Fruit fly (Drosophila melanogaster) whole organism, embryonic: ENCODE results near the gene Inx3.
A peak's percentile ranks its signal among the peaks of the same experiment; 100 is the strongest.

ENCODE experiments used
- Antp ChIP-seq: fragments of 200-800 bp; sonication (Bioruptor generic); optimal IDR thresholded peaks from 3 replicates; lab custom pipeline; 2016; ENCODE audit warnings: missing biosample characterization, missing genetic modification characterization
- C15 ChIP-seq: fragments of 200-800 bp; sonication (Bioruptor generic); IDR thresholded peaks from 3 replicates; pipeline ENCODE4 v1.3.6; 2022; ENCODE audit warnings: missing biosample characterization, missing genetic modification characterization
- CG10209 ChIP-seq: fragments of 200-800 bp; sonication (Bioruptor generic); optimal IDR thresholded peaks from 3 replicates; lab custom pipeline; 2017; ENCODE audit warnings: missing biosample characterization, mild to moderate bottlenecking, missing genetic modification characterization, missing genetic modification reagents
- CG10366 ChIP-seq: fragments of 200-800 bp; sonication (Bioruptor generic); IDR thresholded peaks from 2 replicates; pipeline ENCODE4 v1.3.6; 2022; ENCODE audit warnings: missing biosample characterization, missing genetic modification characterization
- CG10565 ChIP-seq: fragments of 200-800 bp; sonication (Bioruptor generic); optimal IDR thresholded peaks from 3 replicates; lab custom pipeline; 2016; ENCODE audit warnings: missing biosample characterization, mild to moderate bottlenecking, missing genetic modification characterization
- CG12391 ChIP-seq: fragments of 200-800 bp; sonication (Bioruptor generic); optimal IDR thresholded peaks from 3 replicates; lab custom pipeline; 2018; ENCODE audit warnings: missing biosample characterization, mild to moderate bottlenecking, missing genetic modification characterization, moderate library complexity
- CG13624 ChIP-seq: fragments of 200-800 bp; sonication (Bioruptor generic); optimal IDR thresholded peaks from 2 replicates; lab custom pipeline; 2016; ENCODE audit warnings: missing biosample characterization, missing genetic modification characterization
- CG15479 ChIP-seq: fragments of 200-800 bp; sonication (Bioruptor generic); optimal IDR thresholded peaks from 3 replicates; lab custom pipeline; 2019; ENCODE audit warnings: missing biosample characterization, mild to moderate bottlenecking, missing genetic modification characterization, moderate library complexity
- CG17186 ChIP-seq: fragments of 200-800 bp; sonication (Bioruptor generic); optimal IDR thresholded peaks from 3 replicates; lab custom pipeline; 2017; ENCODE audit warnings: missing biosample characterization, missing genetic modification reagents, missing genetic modification characterization
- CG17568 ChIP-seq: fragments of 200-800 bp; sonication (Bioruptor generic); optimal IDR thresholded peaks from 2 replicates; lab custom pipeline; 2018; ENCODE audit warnings: missing biosample characterization, mild to moderate bottlenecking, missing genetic modification characterization, moderate library complexity
- CG3065 ChIP-seq: fragments of 200-800 bp; sonication (Bioruptor generic); optimal IDR thresholded peaks from 2 replicates; lab custom pipeline; 2016; ENCODE audit warnings: missing biosample characterization, missing genetic modification characterization
- CG32767 ChIP-seq: fragments of 200-800 bp; sonication (Bioruptor generic); IDR thresholded peaks from 2 replicates; pipeline ENCODE4 v1.3.6; 2022; ENCODE audit warnings: missing biosample characterization, missing genetic modification characterization
- CG3726 ChIP-seq: fragments of 200-800 bp; sonication (Bioruptor generic); IDR thresholded peaks from 3 replicates; pipeline ENCODE4, ENCODE4 v1.3.6; 2022; ENCODE audit warnings: missing biosample characterization, missing genetic modification characterization
- CG6689 ChIP-seq: fragments of 200-800 bp; sonication (Bioruptor generic); IDR thresholded peaks from 2 replicates; pipeline ENCODE4 v1.3.6; 2022; ENCODE audit warnings: missing biosample characterization, missing genetic modification characterization
- CHES-1-like ChIP-seq: fragments of 200-800 bp; sonication (Bioruptor generic); optimal IDR thresholded peaks from 2 replicates; lab custom pipeline; 2016; ENCODE audit warnings: missing biosample characterization, missing genetic modification characterization
- E2f2 ChIP-seq: fragments of 200-800 bp; sonication (Bioruptor generic); IDR thresholded peaks from 2 replicates; pipeline ENCODE4 v1.3.6; 2022; ENCODE audit warnings: missing biosample characterization, missing genetic modification characterization
- Fer2 ChIP-seq: fragments of 200-800 bp; sonication (Bioruptor generic); optimal IDR thresholded peaks from 2 replicates; lab custom pipeline; 2018; ENCODE audit warnings: missing biosample characterization, mild to moderate bottlenecking, missing genetic modification characterization, moderate library complexity
- Gsc ChIP-seq: fragments of 200-800 bp; sonication (Bioruptor generic); IDR thresholded peaks from 2 replicates; pipeline ENCODE4 v1.3.6; 2022; ENCODE audit warnings: missing biosample characterization, missing genetic modification characterization
- HLH54F ChIP-seq: fragments of 200-800 bp; sonication (Bioruptor generic); optimal IDR thresholded peaks from 3 replicates; lab custom pipeline; 2016; ENCODE audit warnings: missing biosample characterization, missing genetic modification characterization
- Hand ChIP-seq: fragments of 200-800 bp; sonication (Bioruptor generic); optimal IDR thresholded peaks from 2 replicates; lab custom pipeline; 2017; ENCODE audit warnings: mild to moderate bottlenecking, missing biosample characterization, missing genetic modification reagents, missing genetic modification characterization
- Hr3 ChIP-seq: fragments of 200-800 bp; sonication (Bioruptor generic); optimal IDR thresholded peaks from 3 replicates; lab custom pipeline; 2016; ENCODE audit warnings: missing biosample characterization, missing genetic modification characterization
- Kr ChIP-seq: fragments of 200-800 bp; sonication (Bioruptor generic); optimal IDR thresholded peaks from 2 replicates; lab custom pipeline; 2017; ENCODE audit warnings: missing biosample characterization, mild to moderate bottlenecking, missing genetic modification characterization
- PHDP ChIP-seq: fragments of 200-800 bp; sonication (Bioruptor generic); optimal IDR thresholded peaks from 3 replicates; lab custom pipeline; 2018; ENCODE audit warnings: missing biosample characterization, mild to moderate bottlenecking, missing genetic modification characterization, moderate library complexity
- Ptx1 ChIP-seq: fragments of 200-800 bp; sonication (Bioruptor generic); IDR thresholded peaks from 2 replicates; pipeline ENCODE4 v1.3.6; 2022; ENCODE audit warnings: missing biosample characterization, missing genetic modification characterization
- Sin3A ChIP-seq: fragments of >200 bp; optimal IDR thresholded peaks from 2 replicates; lab custom pipeline; 2018
- Stat92E ChIP-seq, 3 experiments: fragments of >200 bp in 2 of 3; fragments of 200-800 bp in 1 of 3; sonication (Bioruptor generic) in 1 of 3; optimal IDR thresholded peaks; 2 replicates each; lab custom pipeline; 2017 to 2019; ENCODE audit warnings: missing biosample characterization in 3 of 3, missing genetic modification characterization in 3 of 3, mild to moderate bottlenecking in 1 of 3, moderate library complexity in 1 of 3
- Trl ChIP-seq, 3 experiments: fragments of >200 bp in 2 of 3; fragments of 200-800 bp in 1 of 3; sonication (Bioruptor generic) in 1 of 3; optimal IDR thresholded peaks; 2 replicates in 1 of 3; 3 replicates in 2 of 3; lab custom pipeline; 2016 to 2017; ENCODE audit warnings: missing biosample characterization in 1 of 3, missing genetic modification characterization in 1 of 3
- Xbp1 ChIP-seq: fragments of 200-800 bp; sonication (Bioruptor generic); optimal IDR thresholded peaks from 3 replicates; lab custom pipeline; 2016; ENCODE audit warnings: missing biosample characterization, mild to moderate bottlenecking, missing genetic modification characterization
- ase ChIP-seq: fragments of 200-800 bp; sonication (Bioruptor generic); IDR thresholded peaks from 3 replicates; pipeline ENCODE4 v1.3.6; 2022; ENCODE audit warnings: missing biosample characterization, missing genetic modification characterization
- ash1 ChIP-seq: fragments of 200-800 bp; sonication (Bioruptor generic); optimal IDR thresholded peaks from 2 replicates; lab custom pipeline; 2018; ENCODE audit warnings: missing biosample characterization, mild to moderate bottlenecking, missing genetic modification characterization
- dmrt11E ChIP-seq: fragments of 200-800 bp; sonication (Bioruptor generic); optimal IDR thresholded peaks from 3 replicates; lab custom pipeline; 2018; ENCODE audit warnings: missing biosample characterization, mild to moderate bottlenecking, missing genetic modification characterization, moderate library complexity
- en ChIP-seq: fragments of 200-800 bp; sonication (Bioruptor generic); optimal IDR thresholded peaks from 2 replicates; lab custom pipeline; 2016; ENCODE audit warnings: missing biosample characterization, missing genetic modification characterization
- exex ChIP-seq: fragments of 200-800 bp; sonication (Bioruptor generic); optimal IDR thresholded peaks from 4 replicates; lab custom pipeline; 2018; ENCODE audit warnings: missing biosample characterization, mild to moderate bottlenecking, missing genetic modification characterization, moderate library complexity
- gcm ChIP-seq: fragments of 200-800 bp; sonication (Bioruptor generic); optimal IDR thresholded peaks from 2 replicates; lab custom pipeline; 2019; ENCODE audit warnings: missing biosample characterization, mild to moderate bottlenecking, missing genetic modification characterization, moderate library complexity
- gsb-n ChIP-seq: fragments of 200-800 bp; sonication (Bioruptor generic); optimal IDR thresholded peaks from 3 replicates; lab custom pipeline; 2018; ENCODE audit warnings: missing biosample characterization, mild to moderate bottlenecking, missing genetic modification characterization
- hbn ChIP-seq: fragments of 200-800 bp; sonication (Bioruptor generic); IDR thresholded peaks from 2 replicates; pipeline ENCODE4 v1.3.6; 2022; ENCODE audit warnings: missing biosample characterization, missing genetic modification characterization; ENCODE audit not compliant: partially characterized antibody
- jing ChIP-seq: fragments of 200-800 bp; sonication (Bioruptor generic); optimal IDR thresholded peaks from 2 replicates; lab custom pipeline; 2018; ENCODE audit warnings: missing biosample characterization, mild to moderate bottlenecking, missing genetic modification characterization
- kay ChIP-seq: fragments of 200-800 bp; sonication (Bioruptor generic); optimal IDR thresholded peaks from 2 replicates; lab custom pipeline; 2016; ENCODE audit warnings: missing biosample characterization, missing genetic modification characterization
- knrl ChIP-seq: fragments of 200-800 bp; sonication (Bioruptor generic); IDR thresholded peaks from 3 replicates; pipeline ENCODE4 v1.3.6; 2022; ENCODE audit warnings: missing biosample characterization, missing genetic modification characterization; ENCODE audit not compliant: partially characterized antibody
- repo ChIP-seq: fragments of 200-800 bp; sonication (Bioruptor generic); optimal IDR thresholded peaks from 2 replicates; lab custom pipeline; 2016; ENCODE audit warnings: missing biosample characterization, missing genetic modification characterization
- run ChIP-seq: fragments of 200-800 bp; sonication (Bioruptor generic); optimal IDR thresholded peaks from 3 replicates; lab custom pipeline; 2018; ENCODE audit warnings: missing biosample characterization, mild to moderate bottlenecking, missing genetic modification characterization
- schlank ChIP-seq: fragments of 200-800 bp; sonication (Bioruptor generic); optimal IDR thresholded peaks from 2 replicates; lab custom pipeline; 2018; ENCODE audit warnings: missing biosample characterization, mild to moderate bottlenecking, missing genetic modification characterization
- sd ChIP-seq: fragments of 200-800 bp; sonication (Bioruptor generic); optimal IDR thresholded peaks from 3 replicates; lab custom pipeline; 2018; ENCODE audit warnings: missing biosample characterization, mild to moderate bottlenecking, missing genetic modification characterization, moderate library complexity
- slou ChIP-seq: fragments of 200-800 bp; sonication (Bioruptor generic); optimal IDR thresholded peaks from 3 replicates; lab custom pipeline; 2016; ENCODE audit warnings: missing biosample characterization, missing genetic modification characterization
- sr ChIP-seq: fragments of 200-800 bp; sonication (Bioruptor generic); IDR thresholded peaks from 3 replicates; pipeline ENCODE4 v1.3.6; 2022; ENCODE audit warnings: missing biosample characterization, missing genetic modification characterization
- wek ChIP-seq: fragments of 200-800 bp; sonication (Bioruptor generic); optimal IDR thresholded peaks from 3 replicates; lab custom pipeline; 2018; ENCODE audit warnings: missing biosample characterization, mild to moderate bottlenecking, missing genetic modification characterization, moderate library complexity
- zen2 ChIP-seq: fragments of 200-800 bp; sonication (Bioruptor generic); IDR thresholded peaks from 3 replicates; pipeline ENCODE4 v1.3.6; 2022; ENCODE audit warnings: missing biosample characterization, missing genetic modification characterization; ENCODE audit not compliant: partially characterized antibody
- zf30C ChIP-seq: fragments of 200-800 bp; sonication (Bioruptor generic); optimal IDR thresholded peaks from 3 replicates; lab custom pipeline; 2018; ENCODE audit warnings: missing biosample characterization, mild to moderate bottlenecking, missing genetic modification characterization
- zfh2 ChIP-seq: fragments of 200-800 bp; sonication (Bioruptor generic); optimal IDR thresholded peaks from 2 replicates; lab custom pipeline; 2016; ENCODE audit warnings: missing biosample characterization, missing genetic modification characterization

Inx3 gene

dm6 chr3R:28819555-28820305, 39.6 kb downstream of the Inx3 start, which contains the start of the genes CG1523 and CG1647 (continued):
- TF ChIP-seq dmrt11E (tag; lab: Kevin White, UChicago) (peak; percentile 75), schlank (tag; lab: Kevin White, UChicago) (no peak), CHES-1-like (GFP tag; lab: Kevin White, UChicago) (peak; percentile 61), run (tag; lab: Kevin White, UChicago) (no peak), HLH54F (GFP tag; lab: Kevin White, UChicago) (peak; percentile 59), Fer2 (tag; lab: Kevin White, UChicago) (peak; percentile 63), E2f2 (GFP tag; lab: Robert Waterston, UW) (0 out of 2 replicates have a peak, but pooled peaks have one; percentile 15), gcm (GFP tag; lab: Kevin White, UChicago) (no peak), Ptx1 (GFP tag; lab: Robert Waterston, UW) (peak; percentile 60), zen2 (GFP tag; lab: Robert Waterston, UW) (peak; percentile 8; the same call in 1 of the 3 replicates), CG3065 (GFP tag; lab: Kevin White, UChicago) (peak; percentile 5), zfh2 (peak; percentile 55), Stat92E (GFP tag; optimal IDR thresholded peaks at IDR 0.05; lab: Kevin White, UChicago) (no peak), CG17568 (GFP tag; lab: Kevin White, UChicago) (no peak), C15 (GFP tag; lab: Robert Waterston, UW) (no peak), Kr (GFP tag; lab: Kevin White, UChicago) (no peak), Hand (GFP tag; lab: Kevin White, UChicago) (no peak), CG13624 (peak; percentile 45), Sin3A (lab: Kevin White, UChicago) (no peak), gsb-n (tag; lab: Kevin White, UChicago) (no peak), sr (GFP tag; lab: Robert Waterston, UW) (no peak), CG10366 (peak; percentile 51; the same call in 1 of the 2 replicates), sd (no peak), CG12391 (tag; lab: Kevin White, UChicago) (peak; percentile 77), wek (peak; percentile 38), knrl (GFP tag; lab: Robert Waterston, UW) (peak; percentile 56; the same call in 2 of the 3 replicates), hbn (no peak), CG17186 (GFP tag; lab: Kevin White, UChicago) (no peak), slou (GFP tag; lab: Kevin White, UChicago) (no peak), Hr3 (GFP tag; lab: Kevin White, UChicago) (peak; percentile 40), Gsc (GFP tag; lab: Robert Waterston, UW) (no peak), ase (GFP tag; lab: Robert Waterston, UW) (no peak), jing (GFP tag; lab: Kevin White, UChicago) (no peak), CG3726 (GFP tag; lab: Robert Waterston, UW) (no peak), kay (peak; percentile 4), Xbp1 (GFP tag; lab: Kevin White, UChicago) (peak; percentile 68), PHDP (no peak), CG10209 (GFP tag; lab: Kevin White, UChicago) (peak; percentile 36), CG15479 (GFP tag; lab: Kevin White, UChicago) (no peak), zf30C (GFP tag; lab: Kevin White, UChicago) (no peak), exex (tag; lab: Kevin White, UChicago) (no peak), CG32767 (GFP tag; lab: Robert Waterston, UW) (no peak), repo (no peak), ash1 (GFP tag; lab: Kevin White, UChicago) (no peak), en (GFP tag; lab: Kevin White, UChicago) (no peak), CG6689 (GFP tag; lab: Robert Waterston, UW) (peak; percentile 73), CG10565 (no peak), Trl (optimal IDR thresholded peaks at IDR 0.05; lab: Kevin White, UChicago) (no peak), Trl (GFP tag; optimal IDR thresholded peaks at IDR 0.05; lab: Kevin White, UChicago) (peak; percentile 60), Antp (GFP tag; lab: Kevin White, UChicago) (peak; percentile 76)
